Fruit fly (Drosophila melanogaster): Measurements from ENCODE around the gene smp-30.

The smp-30 gene

DNA sequence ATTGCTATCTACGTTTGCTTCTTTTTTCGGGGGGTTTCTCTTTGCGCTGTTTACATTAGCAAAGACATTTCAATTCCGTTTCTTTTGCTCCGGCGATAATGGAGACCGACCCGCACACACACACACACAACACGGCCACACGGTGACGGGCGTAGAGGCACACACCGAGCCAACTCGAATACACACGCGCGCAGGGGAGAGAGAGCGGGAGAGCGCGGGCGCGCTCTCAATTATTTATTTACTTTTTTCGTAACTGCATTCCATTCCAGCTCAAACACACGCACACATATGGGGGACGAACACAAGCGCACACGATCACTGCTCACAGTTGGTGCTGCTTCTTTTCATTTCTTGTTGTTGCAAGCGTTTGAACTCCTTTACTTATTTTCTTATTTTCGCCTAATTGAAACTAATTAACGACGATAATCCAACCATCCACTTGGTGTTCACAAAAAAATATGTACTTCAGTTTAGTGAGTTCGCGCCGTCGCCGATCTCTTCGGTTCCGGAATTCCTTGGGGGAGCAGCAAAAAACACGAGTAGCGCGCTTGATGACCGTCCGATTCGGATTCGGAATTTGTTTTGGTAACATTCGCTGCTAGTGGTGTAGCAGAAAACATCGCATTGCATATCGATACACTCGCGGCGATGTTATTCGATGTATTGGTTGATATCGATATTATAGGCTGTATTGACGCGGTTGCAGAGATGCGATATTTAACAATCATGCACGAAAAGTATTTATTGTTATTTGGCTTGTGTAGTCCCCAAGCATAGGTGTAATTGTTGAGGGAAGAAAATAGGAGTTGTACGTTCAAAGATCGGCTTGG is 27.2 kb downstream of the smp-30 start, which contains the start of gene kibra (continued):
- TF ChIP-seq D19A (tag; optimal IDR thresholded peaks at IDR 0.05) (peak; percentile 44), crc (GFP tag; optimal IDR thresholded peaks at IDR 0.05) (peak; percentile 34), tio (GFP tag; optimal IDR thresholded peaks at IDR 0.05) (peak; percentile 8), tx (GFP tag; optimal IDR thresholded peaks at IDR 0.05) (peak; percentile 38), repo (GFP tag; optimal IDR thresholded peaks at IDR 0.05) (peak; percentile 69), twi (tag; optimal IDR thresholded peaks at IDR 0.05) (peak; percentile 42), CG4328 (GFP tag; optimal IDR thresholded peaks at IDR 0.05) (peak; percentile 42), CHES-1-like (GFP tag; optimal IDR thresholded peaks at IDR 0.05) (peak; percentile 79), CG5180 (GFP tag; optimal IDR thresholded peaks at IDR 0.05) (peak; percentile 36), CG2129 (GFP tag; IDR thresholded peaks at IDR 0.05; ENCODE audit: partially characterized antibody) (no peak), ash1 (GFP tag; optimal IDR thresholded peaks at IDR 0.05) (peak; percentile 19), onecut (GFP tag; IDR thresholded peaks at IDR 0.05) (peak; percentile 44), Fer1 (GFP tag; optimal IDR thresholded peaks at IDR 0.05) (peak; percentile 60), unc-4 (GFP tag; IDR thresholded peaks at IDR 0.05; ENCODE audit: partially characterized antibody) (no peak), ATbp (GFP tag; optimal IDR thresholded peaks at IDR 0.05) (peak; percentile 17), so (GFP tag; IDR thresholded peaks at IDR 0.05) (no peak), CG1233 (GFP tag; optimal IDR thresholded peaks at IDR 0.05) (peak; percentile 56), Rfx (GFP tag; IDR thresholded peaks at IDR 0.05) (no peak), Mrtf (GFP tag; IDR thresholded peaks at IDR 0.05) (no peak), sisA (GFP tag; IDR thresholded peaks at IDR 0.05) (no peak), tup (GFP tag; optimal IDR thresholded peaks at IDR 0.05) (no peak), CG1529 (GFP tag; optimal IDR thresholded peaks at IDR 0.05) (peak; percentile 35), Awh (GFP tag; IDR thresholded peaks at IDR 0.05) (no peak), Nf-YA (GFP tag; IDR thresholded peaks at IDR 0.05) (no peak), CG8388 (GFP tag; optimal IDR thresholded peaks at IDR 0.05) (peak; percentile 35), CG4820 (GFP tag; optimal IDR thresholded peaks at IDR 0.05) (peak; percentile 68), CG10979 (tag; optimal IDR thresholded peaks at IDR 0.05) (peak; percentile 65), tna (GFP tag; IDR thresholded peaks at IDR 0.05; ENCODE audit: partially characterized antibody) (no peak), sna (GFP tag; IDR thresholded peaks at IDR 0.05; ENCODE audit: partially characterized antibody) (no peak), org-1 (GFP tag; optimal IDR thresholded peaks at IDR 0.05) (peak; percentile 37), BEAF-32 (GFP tag; optimal IDR thresholded peaks at IDR 0.05) (peak; percentile 100), mam (GFP tag; optimal IDR thresholded peaks at IDR 0.05) (peak; percentile 83), CG34224 (GFP tag; IDR thresholded peaks at IDR 0.05; ENCODE audit: partially characterized antibody) (no peak), tin (GFP tag; optimal IDR thresholded peaks at IDR 0.05) (peak; percentile 83), ara (GFP tag; IDR thresholded peaks at IDR 0.05) (no peak), CG17328 (GFP tag; IDR thresholded peaks at IDR 0.05) (no peak), Dad (GFP tag; optimal IDR thresholded peaks at IDR 0.05) (peak; percentile 81), Oaz (GFP tag; IDR thresholded peaks at IDR 0.05) (no peak), Sry-β (GFP tag; optimal IDR thresholded peaks at IDR 0.05) (peak; percentile 38), Hr51 (GFP tag; optimal IDR thresholded peaks at IDR 0.05) (peak; percentile 33 to 59), CG8478 (optimal IDR thresholded peaks at IDR 0.05) (no peak), Jarid2 (GFP tag; optimal IDR thresholded peaks at IDR 0.05) (peak; percentile 98), tgo (GFP tag; IDR thresholded peaks at IDR 0.05) (no peak), Side (GFP tag; optimal IDR thresholded peaks at IDR 0.05) (peak; percentile 60), CG3995 (GFP tag; optimal IDR thresholded peaks at IDR 0.05) (peak; percentile 15), Med (GFP tag) (peak; percentile 96), ham (GFP tag; IDR thresholded peaks at IDR 0.05) (no peak), run (tag; optimal IDR thresholded peaks at IDR 0.05) (no peak), gro (GFP tag; optimal IDR thresholded peaks at IDR 0.05) (peak; percentile 83)

Measured in whole organism, embryonic.